Fruit fly (Drosophila melanogaster) whole organism, embryonic: ENCODE data around the gene JIL-1.

Experiments
- Aef1 ChIP-seq: fragments of 200-800 bp; sonication (Bioruptor generic); IDR thresholded peaks from 3 replicates; pipeline ENCODE4 v1.3.6; 2022; ENCODE audit warnings: missing biosample characterization, missing genetic modification characterization
- Bdp1 ChIP-seq: fragments of 200-800 bp; sonication (Bioruptor generic); optimal IDR thresholded peaks from 3 replicates; lab custom pipeline; 2016; ENCODE audit warnings: missing biosample characterization, missing genetic modification characterization
- Bgb ChIP-seq: fragments of 200-800 bp; sonication (Bioruptor generic); IDR thresholded peaks from 2 replicates; pipeline ENCODE4 v1.3.6; 2022; ENCODE audit warnings: missing biosample characterization, missing genetic modification characterization; ENCODE audit not compliant: partially characterized antibody
- CG10147 ChIP-seq: fragments of 200-800 bp; sonication (Bioruptor generic); optimal IDR thresholded peaks from 2 replicates; lab custom pipeline; 2019; ENCODE audit warnings: missing biosample characterization, mild to moderate bottlenecking, missing genetic modification characterization, moderate library complexity
- CG10543 ChIP-seq: fragments of 200-800 bp; sonication (Bioruptor generic); optimal IDR thresholded peaks from 3 replicates; lab custom pipeline; 2017; ENCODE audit warnings: missing biosample characterization, mild to moderate bottlenecking, missing genetic modification characterization, moderate library complexity
- CG10565 ChIP-seq: fragments of 200-800 bp; sonication (Bioruptor generic); optimal IDR thresholded peaks from 3 replicates; lab custom pipeline; 2016; ENCODE audit warnings: missing biosample characterization, mild to moderate bottlenecking, missing genetic modification characterization
- CG13123 ChIP-seq: fragments of 200-800 bp; sonication (Bioruptor generic); optimal IDR thresholded peaks from 2 replicates; lab custom pipeline; 2016; ENCODE audit warnings: missing biosample characterization, missing genetic modification characterization
- CG13894 ChIP-seq: fragments of 200-800 bp; sonication (Bioruptor generic); optimal IDR thresholded peaks from 3 replicates; lab custom pipeline; 2018; ENCODE audit warnings: missing biosample characterization, mild to moderate bottlenecking, missing genetic modification characterization, moderate library complexity
- CG14710 ChIP-seq: fragments of 200-800 bp; sonication (Bioruptor generic); optimal IDR thresholded peaks from 3 replicates; lab custom pipeline; 2019; ENCODE audit warnings: missing biosample characterization, mild to moderate bottlenecking, missing genetic modification characterization, moderate library complexity
- CG17385 ChIP-seq: fragments of 200-800 bp; sonication (Bioruptor generic); optimal IDR thresholded peaks from 3 replicates; lab custom pipeline; 2018; ENCODE audit warnings: missing biosample characterization, mild to moderate bottlenecking, missing genetic modification characterization
- CG18599 ChIP-seq: fragments of 200-800 bp; sonication (Bioruptor generic); optimal IDR thresholded peaks from 3 replicates; lab custom pipeline; 2017; ENCODE audit warnings: missing biosample characterization, missing genetic modification characterization, mild to moderate bottlenecking, moderate library complexity, missing genetic modification reagents
- CG31388 ChIP-seq: fragments of 200-800 bp; sonication (Bioruptor generic); optimal IDR thresholded peaks from 2 replicates; lab custom pipeline; 2016; ENCODE audit warnings: missing biosample characterization, missing genetic modification characterization
- CG3995 ChIP-seq: fragments of 200-800 bp; sonication (Bioruptor generic); optimal IDR thresholded peaks from 3 replicates; lab custom pipeline; 2016; ENCODE audit warnings: missing biosample characterization, missing genetic modification characterization
- CG43689 ChIP-seq: fragments of 200-800 bp; sonication (Bioruptor generic); IDR thresholded peaks from 2 replicates; pipeline ENCODE4 v1.3.6; 2022; ENCODE audit warnings: missing biosample characterization, missing genetic modification characterization
- CG4854 ChIP-seq: fragments of 200-800 bp; sonication (Bioruptor generic); optimal IDR thresholded peaks from 2 replicates; lab custom pipeline; 2016; ENCODE audit warnings: missing biosample characterization, missing genetic modification characterization, inconsistent platforms
- CG6765 ChIP-seq: fragments of 200-800 bp; sonication (Bioruptor generic); optimal IDR thresholded peaks from 3 replicates; lab custom pipeline; 2017; ENCODE audit warnings: missing biosample characterization, mild to moderate bottlenecking, missing genetic modification characterization
- CG9215 ChIP-seq: fragments of 200-800 bp; sonication (Bioruptor generic); IDR thresholded peaks from 2 replicates; pipeline ENCODE4 v1.3.6; 2022; ENCODE audit warnings: missing biosample characterization, missing genetic modification characterization
- CG9437 ChIP-seq: fragments of 200-800 bp; sonication (Bioruptor generic); optimal IDR thresholded peaks from 2 replicates; lab custom pipeline; 2018; ENCODE audit warnings: missing biosample characterization, mild to moderate bottlenecking, missing genetic modification characterization
- CG9817 ChIP-seq: fragments of 200-800 bp; sonication (Bioruptor generic); optimal IDR thresholded peaks from 2 replicates; lab custom pipeline; 2018; ENCODE audit warnings: missing biosample characterization, mild to moderate bottlenecking, missing genetic modification characterization, moderate library complexity
- CHES-1-like ChIP-seq: fragments of 200-800 bp; sonication (Bioruptor generic); optimal IDR thresholded peaks from 2 replicates; lab custom pipeline; 2016; ENCODE audit warnings: missing biosample characterization, missing genetic modification characterization
- CoRest ChIP-seq: fragments of 200-800 bp; sonication (Bioruptor generic); optimal IDR thresholded peaks from 3 replicates; lab custom pipeline; 2018; ENCODE audit warnings: missing biosample characterization, mild to moderate bottlenecking, missing genetic modification characterization, moderate library complexity
- Deaf1 ChIP-seq: fragments of 200-800 bp; optimal IDR thresholded peaks from 3 replicates; lab custom pipeline; 2019; ENCODE audit warnings: missing biosample characterization, mild to moderate bottlenecking, missing genetic modification characterization, moderate library complexity
- E2f1 ChIP-seq: fragments of 200-800 bp; sonication (Bioruptor generic); IDR thresholded peaks from 2 replicates; pipeline ENCODE4 v1.3.6; 2022; ENCODE audit warnings: missing biosample characterization, missing genetic modification characterization
- E2f2 ChIP-seq: fragments of 200-800 bp; sonication (Bioruptor generic); IDR thresholded peaks from 2 replicates; pipeline ENCODE4 v1.3.6; 2022; ENCODE audit warnings: missing biosample characterization, missing genetic modification characterization
- HHEX ChIP-seq: fragments of 200-800 bp; sonication (Bioruptor generic); optimal IDR thresholded peaks from 3 replicates; lab custom pipeline; 2017; ENCODE audit warnings: missing biosample characterization, mild to moderate bottlenecking, missing genetic modification characterization, missing genetic modification reagents
- Hr39 ChIP-seq: fragments of >200 bp; optimal IDR thresholded peaks from 2 replicates; lab custom pipeline; 2017
- Hsf ChIP-seq: fragments of 200-800 bp; sonication (Bioruptor generic); optimal IDR thresholded peaks from 3 replicates; lab custom pipeline; 2016; ENCODE audit warnings: missing biosample characterization, missing genetic modification characterization
- NFAT ChIP-seq: fragments of 200-800 bp; sonication (Bioruptor generic); IDR thresholded peaks from 2 replicates; pipeline ENCODE4 v1.3.6; 2022; ENCODE audit warnings: missing biosample characterization, missing genetic modification characterization
- NK7.1 ChIP-seq: fragments of 200-800 bp; sonication (Bioruptor generic); optimal IDR thresholded peaks from 3 replicates; lab custom pipeline; 2016; ENCODE audit warnings: missing biosample characterization, missing genetic modification characterization
- Rfx ChIP-seq: fragments of 200-800 bp; sonication (Bioruptor generic); IDR thresholded peaks from 2 replicates; pipeline ENCODE4 v1.3.6; 2022; ENCODE audit warnings: missing biosample characterization, missing genetic modification characterization
- TFAM ChIP-seq: fragments of 200-800 bp; sonication (Bioruptor generic); optimal IDR thresholded peaks from 2 replicates; lab custom pipeline; 2017; ENCODE audit warnings: missing biosample characterization, missing genetic modification characterization, inconsistent platforms
- al ChIP-seq: fragments of 200-800 bp; sonication (Bioruptor generic); IDR thresholded peaks from 2 replicates; pipeline ENCODE4 v1.3.6; 2022; ENCODE audit warnings: missing biosample characterization, missing genetic modification characterization
- gsb-n ChIP-seq: fragments of 200-800 bp; sonication (Bioruptor generic); optimal IDR thresholded peaks from 3 replicates; lab custom pipeline; 2018; ENCODE audit warnings: missing biosample characterization, mild to moderate bottlenecking, missing genetic modification characterization
- hb ChIP-seq: fragments of 200-800 bp; sonication (Bioruptor generic); IDR thresholded peaks from 3 replicates; pipeline ENCODE4 v1.3.6; 2022; ENCODE audit warnings: missing biosample characterization, missing genetic modification characterization; ENCODE audit not compliant: partially characterized antibody
- mirr ChIP-seq: fragments of 200-800 bp; sonication (Bioruptor generic); optimal IDR thresholded peaks from 3 replicates; lab custom pipeline; 2018; ENCODE audit warnings: missing biosample characterization, mild to moderate bottlenecking, missing genetic modification characterization
- nmo ChIP-seq: fragments of 200-800 bp; sonication (Bioruptor generic); optimal IDR thresholded peaks from 2 replicates; lab custom pipeline; 2018; ENCODE audit warnings: missing biosample characterization, mild to moderate bottlenecking, missing genetic modification characterization, moderate library complexity
- odd ChIP-seq: fragments of 200-800 bp; sonication (Bioruptor generic); optimal IDR thresholded peaks from 2 replicates; lab custom pipeline; 2017; ENCODE audit warnings: missing biosample characterization, mild to moderate bottlenecking, missing genetic modification characterization
- pfk ChIP-seq: fragments of 200-800 bp; sonication (Bioruptor generic); optimal IDR thresholded peaks from 2 replicates; lab custom pipeline; 2018; ENCODE audit warnings: missing biosample characterization, mild to moderate bottlenecking, missing genetic modification characterization, moderate library complexity
- phol ChIP-seq: fragments of 200-800 bp; sonication (Bioruptor generic); optimal IDR thresholded peaks from 3 replicates; lab custom pipeline; 2018; ENCODE audit warnings: missing biosample characterization, mild to moderate bottlenecking, missing genetic modification characterization, moderate library complexity
- ranshi ChIP-seq: fragments of 200-800 bp; sonication (Bioruptor generic); IDR thresholded peaks from 2 replicates; pipeline ENCODE4 v1.3.6; 2022; ENCODE audit warnings: missing biosample characterization, missing genetic modification characterization
- salm ChIP-seq: fragments of 200-800 bp; sonication (Bioruptor generic); optimal IDR thresholded peaks from 2 replicates; lab custom pipeline; 2018; ENCODE audit warnings: missing biosample characterization, mild to moderate bottlenecking, missing genetic modification characterization
- sc ChIP-seq, 3 experiments: fragments of >200 bp in 2 of 3; fragments of 200-800 bp in 1 of 3; sonication (Bioruptor generic) in 1 of 3; optimal IDR thresholded peaks; 2 replicates in 2 of 3; 3 replicates in 1 of 3; lab custom pipeline; 2017; ENCODE audit warnings: mild to moderate bottlenecking in 1 of 3, missing biosample characterization in 1 of 3, missing genetic modification characterization in 1 of 3, missing genetic modification reagents in 1 of 3
- shn ChIP-seq: fragments of 200-800 bp; sonication (Bioruptor generic); optimal IDR thresholded peaks from 3 replicates; lab custom pipeline; 2016; ENCODE audit warnings: missing biosample characterization, missing genetic modification characterization
- sim ChIP-seq: fragments of 200-800 bp; sonication (Bioruptor generic); IDR thresholded peaks from 2 replicates; pipeline ENCODE4 v1.3.6; 2022; ENCODE audit warnings: missing biosample characterization, missing genetic modification characterization
- sqz ChIP-seq: fragments of 200-800 bp; sonication (Bioruptor generic); optimal IDR thresholded peaks from 3 replicates; lab custom pipeline; 2018; ENCODE audit warnings: missing biosample characterization, mild to moderate bottlenecking, missing genetic modification characterization
- trh ChIP-seq: fragments of 200-800 bp; sonication (Bioruptor generic); optimal IDR thresholded peaks from 2 replicates; lab custom pipeline; 2016; ENCODE audit warnings: missing biosample characterization, missing genetic modification characterization
- unpg ChIP-seq: fragments of 200-800 bp; sonication (Bioruptor generic); optimal IDR thresholded peaks from 3 replicates; lab custom pipeline; 2018; ENCODE audit warnings: missing biosample characterization, mild to moderate bottlenecking, missing genetic modification characterization, moderate library complexity
- wdn ChIP-seq: fragments of 200-800 bp; sonication (Bioruptor generic); IDR thresholded peaks from 2 replicates; pipeline ENCODE4 v1.3.6; 2022; ENCODE audit warnings: missing biosample characterization, missing genetic modification characterization

Gene JIL-1

DNA sequence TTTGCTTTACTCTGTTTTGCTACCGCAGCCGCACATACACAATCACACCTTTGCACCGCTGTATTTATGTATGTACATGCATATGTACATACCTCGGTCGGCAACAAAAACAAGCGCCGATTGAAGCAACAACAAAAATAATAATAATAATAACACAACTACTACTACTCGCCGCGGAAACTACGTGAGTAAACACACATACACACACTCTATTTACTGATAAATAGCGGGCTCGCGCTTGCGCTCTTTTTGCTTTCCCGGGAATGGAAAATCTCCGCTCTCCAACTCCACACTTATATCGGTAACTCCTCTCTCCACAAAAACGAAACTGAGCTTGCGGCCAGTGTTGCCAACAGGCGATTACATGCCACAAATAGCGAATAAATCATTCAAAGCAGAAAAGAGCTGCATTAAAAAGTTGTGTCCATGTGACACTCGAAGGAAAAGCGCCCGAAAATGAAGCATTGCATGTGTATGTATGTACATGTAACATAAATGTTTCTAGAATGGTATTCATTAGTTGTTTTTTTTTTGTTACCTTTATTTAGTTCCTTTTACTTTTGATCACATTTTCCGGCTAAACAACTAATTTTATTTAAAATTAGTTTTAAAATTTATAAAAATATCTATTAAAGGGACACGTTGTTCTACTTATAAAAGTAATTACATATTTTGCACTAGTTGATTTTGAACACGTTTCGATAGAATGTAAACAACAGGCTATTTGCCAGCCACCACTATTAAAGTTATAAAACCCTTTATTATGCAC lies 25.8 kb upstream of the JIL-1 start (continued):
- peak; percentile 60 for TF ChIP-seq CG9215
- peak; percentile 84 for TF ChIP-seq CHES-1-like (GFP tag; lab: Kevin White, UChicago)
- peak; percentile 57 for TF ChIP-seq gsb-n (tag; lab: Kevin White, UChicago)
- TF ChIP-seq Rfx (GFP tag; lab: Robert Waterston, UW) = peak; percentile 65; the same call in 1 of the 2 replicates
- TF ChIP-seq CG18599 (GFP tag; lab: Kevin White, UChicago) = peak; percentile 91
- TF ChIP-seq sim (GFP tag; lab: Robert Waterston, UW) = peak; percentile 77
- TF ChIP-seq mirr = peak; percentile 96
- peak; percentile 65 for TF ChIP-seq CG14710
- no peak for TF ChIP-seq sc (optimal IDR thresholded peaks at IDR 0.05; lab: Kevin White, UChicago)
- peak; percentile 73 for TF ChIP-seq sc (GFP tag; optimal IDR thresholded peaks at IDR 0.05; lab: Kevin White, UChicago)
- peak; percentile 50; the same call in 1 of the 2 replicates for TF ChIP-seq E2f2
- no peak for TF ChIP-seq CG3995 (GFP tag; lab: Kevin White, UChicago)
- no peak for TF ChIP-seq Hr39
- peak; percentile 25 for TF ChIP-seq phol (tag; lab: Kevin White, UChicago)
- TF ChIP-seq E2f1 (GFP tag; lab: Robert Waterston, UW) = no peak; the same call in 1 of the 2 replicates
- peak; percentile 68 for TF ChIP-seq CG17385
- TF ChIP-seq shn (GFP tag; lab: Kevin White, UChicago) = peak; percentile 58
- TF ChIP-seq pfk (GFP tag; lab: Kevin White, UChicago) = peak; percentile 82
- TF ChIP-seq CG10543 (GFP tag; lab: Kevin White, UChicago) = peak; percentile 98
- TF ChIP-seq wdn (GFP tag; lab: Robert Waterston, UW) = peak; percentile 51; the same call in 1 of the 2 replicates
- TF ChIP-seq CG4854 = peak; percentile 34
- peak; percentile 70; the same call in 1 of the 2 replicates for TF ChIP-seq NFAT (GFP tag; lab: Robert Waterston, UW)
- peak; percentile 38 for TF ChIP-seq Hsf
- peak; percentile 5 for TF ChIP-seq CG31388 (GFP tag; lab: Kevin White, UChicago)
- peak; percentile 69 for TF ChIP-seq CG10147 (GFP tag; lab: Kevin White, UChicago)
- peak; percentile 65 for TF ChIP-seq Deaf1
- TF ChIP-seq TFAM = no peak
- no peak for TF ChIP-seq al (GFP tag; lab: Robert Waterston, UW)
- peak; percentile 61 for TF ChIP-seq unpg (GFP tag; lab: Kevin White, UChicago)
- TF ChIP-seq CG43689 (GFP tag; lab: Robert Waterston, UW) = no peak
- TF ChIP-seq CG9437 (GFP tag; lab: Kevin White, UChicago) = no peak
- TF ChIP-seq odd (GFP tag; lab: Kevin White, UChicago) = peak; percentile 58
- no peak for TF ChIP-seq Bgb (GFP tag; lab: Robert Waterston, UW)
- peak; percentile 4 for TF ChIP-seq Bdp1 (GFP tag; lab: Kevin White, UChicago)
- TF ChIP-seq trh (GFP tag; lab: Kevin White, UChicago) = peak; percentile 19
- TF ChIP-seq CG13894 (tag; lab: Kevin White, UChicago) = peak; percentile 81
- peak; percentile 68 for TF ChIP-seq CG13123
- TF ChIP-seq Aef1 = peak; percentile 50; the same call in 1 of the 3 replicates
- no peak for TF ChIP-seq CG10565 (GFP tag; lab: Kevin White, UChicago)
- peak; percentile 46 for TF ChIP-seq CG9817 (tag; lab: Kevin White, UChicago)
- peak; percentile 46 for TF ChIP-seq CoRest
- TF ChIP-seq hb (GFP tag; lab: Robert Waterston, UW) = no peak
- TF ChIP-seq CG6765 (GFP tag; lab: Kevin White, UChicago) = peak; percentile 79
- peak; percentile 83 for TF ChIP-seq HHEX (GFP tag; lab: Kevin White, UChicago)
- peak; percentile 16 for TF ChIP-seq nmo (GFP tag; lab: Kevin White, UChicago)
- peak; percentile 37 for TF ChIP-seq salm (tag; lab: Kevin White, UChicago)
- peak; percentile 31; the same call in 1 of the 2 replicates for TF ChIP-seq ranshi (GFP tag; lab: Robert Waterston, UW)
- TF ChIP-seq NK7.1 (GFP tag; lab: Kevin White, UChicago) = peak; percentile 40
- peak; percentile 82 for TF ChIP-seq sqz
